Fruit fly (Drosophila melanogaster) whole organism, adult: ENCODE measurements around the gene CG5556.

Source experiments
- CG7101 ChIP-seq: fragments of 200-800 bp; sonication (Bioruptor generic); optimal IDR thresholded peaks from 2 replicates; lab custom pipeline; 2018; ENCODE audit warnings: missing biosample characterization, mild to moderate bottlenecking, missing genetic modification characterization, moderate library complexity
- Clk ChIP-seq: fragments of 200-800 bp; sonication (Bioruptor generic); optimal IDR thresholded peaks from 2 replicates; lab custom pipeline; 2017; ENCODE audit warnings: missing biosample characterization, missing genetic modification characterization
- Mnt ChIP-seq: fragments of 200-800 bp; sonication (Bioruptor generic); optimal IDR thresholded peaks from 2 replicates; lab custom pipeline; 2016; ENCODE audit warnings: missing biosample characterization, mild to moderate bottlenecking, missing genetic modification characterization
- pad ChIP-seq: fragments of 200-800 bp; sonication (Bioruptor generic); optimal IDR thresholded peaks from 3 replicates; lab custom pipeline; 2017; ENCODE audit warnings: missing biosample characterization, missing genetic modification characterization, mild to moderate bottlenecking, moderate library complexity, missing genetic modification reagents
- toe ChIP-seq: fragments of 200-800 bp; sonication (Bioruptor generic); optimal IDR thresholded peaks from 2 replicates; lab custom pipeline; 2016; ENCODE audit warnings: missing biosample characterization, missing genetic modification characterization

DNA sequence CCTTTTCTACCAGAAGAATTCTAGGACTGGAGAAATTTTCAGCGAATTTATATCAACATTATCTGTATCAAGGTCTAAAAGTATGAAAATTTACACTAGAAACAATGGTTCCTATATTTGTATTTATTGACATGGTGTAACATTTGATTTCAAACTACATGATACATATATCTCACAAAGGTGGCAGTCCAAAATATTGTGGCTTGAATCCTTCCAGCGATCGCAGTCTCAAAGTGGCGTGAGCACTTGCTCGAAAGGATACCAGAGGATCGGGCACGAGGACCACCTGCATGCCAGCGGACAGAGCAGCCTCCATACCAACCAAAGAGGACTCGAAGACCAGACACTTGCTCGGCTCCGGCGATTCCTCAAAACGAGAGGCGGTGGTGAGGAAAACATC, 1.3 kb upstream of the CG5556 start, which contains the start of gene CG5561:
- TF ChIP-seq CG7101 (no peak), toe (GFP tag; lab: Kevin White, UChicago) (no peak), pad (GFP tag; lab: Kevin White, UChicago) (no peak), Clk (GFP tag; lab: Kevin White, UChicago) (no peak), Mnt (GFP tag; lab: Kevin White, UChicago) (no peak)
